Worm (Caenorhabditis elegans): ENCODE results near the gene K08F8.15.

K08F8.15 gene

ce11 chrII:8747246-8747938, 19.2 kb upstream of the K08F8.15 start (continued):
- TF ChIP-seq egl-27 (tag; optimal IDR thresholded peaks at IDR 0.05) (no peak), C34F6.9 (tag; optimal IDR thresholded peaks at IDR 0.05) (peak; percentile 25), alr-1 (tag; optimal IDR thresholded peaks at IDR 0.05) (no peak), elt-1 (tag; optimal IDR thresholded peaks at IDR 0.05) (no peak), aly-2 (tag; optimal IDR thresholded peaks at IDR 0.05) (no peak)

ce11 chrII:8747939-8748352, 18.7 kb upstream of the K08F8.15 start:
- TF ChIP-seq lin-11 (tag; optimal IDR thresholded peaks at IDR 0.05) (no peak), sem-4 (tag; optimal IDR thresholded peaks at IDR 0.05) (no peak), unc-62 (GFP tag; optimal IDR thresholded peaks at IDR 0.05) (no peak), skn-1 (tag; optimal IDR thresholded peaks at IDR 0.05) (no peak), C34F6.9 (tag; optimal IDR thresholded peaks at IDR 0.05) (no peak), elt-3 (tag; optimal IDR thresholded peaks at IDR 0.05) (no peak)

- TF ChIP-seq unc-55 (GFP tag; optimal IDR thresholded peaks at IDR 0.05) = no peak
- TF ChIP-seq snpc-4 (tag; optimal IDR thresholded peaks at IDR 0.05) = no peak
- no peak for TF ChIP-seq fos-1 (tag; optimal IDR thresholded peaks at IDR 0.05)
- no peak for TF ChIP-seq sem-4 (tag; optimal IDR thresholded peaks at IDR 0.05)
- TF ChIP-seq egl-27 (tag; optimal IDR thresholded peaks at IDR 0.05) = no peak
- no peak for TF ChIP-seq ztf-4 (tag; optimal IDR thresholded peaks at IDR 0.05)
- no peak for TF ChIP-seq lin-39 (tag; optimal IDR thresholded peaks at IDR 0.05)
- no peak for TF ChIP-seq elt-3 (tag; optimal IDR thresholded peaks at IDR 0.05)
- no peak for TF ChIP-seq ztf-11 (tag; optimal IDR thresholded peaks at IDR 0.05)
- TF ChIP-seq peb-1 (tag; optimal IDR thresholded peaks at IDR 0.05) = no peak
- TF ChIP-seq ceh-82 (tag; optimal IDR thresholded peaks at IDR 0.05) = no peak
- no peak for TF ChIP-seq gmeb-1 (tag; optimal IDR thresholded peaks at IDR 0.05)
- no peak for TF ChIP-seq mbf-1 (tag; optimal IDR thresholded peaks at IDR 0.05)
- no peak for TF ChIP-seq ama-1 (optimal IDR thresholded peaks at IDR 0.05)
- no peak for TF ChIP-seq C34F6.9 (tag; optimal IDR thresholded peaks at IDR 0.05)
- TF ChIP-seq alr-1 (tag; optimal IDR thresholded peaks at IDR 0.05) = no peak
- TF ChIP-seq nhr-12 (tag; optimal IDR thresholded peaks at IDR 0.05) = no peak
- TF ChIP-seq mab-5 (tag; optimal IDR thresholded peaks at IDR 0.05) = no peak
- no peak for TF ChIP-seq F13H6.1 (tag; optimal IDR thresholded peaks at IDR 0.05)
These were observed 18.0 kb upstream of the K08F8.15 start for ce11 chrII:8748638-8749037.

- TF ChIP-seq R02D3.7 (tag; optimal IDR thresholded peaks at IDR 0.05) = no peak
- TF ChIP-seq blmp-1 (tag; optimal IDR thresholded peaks at IDR 0.05; ENCODE audit: insufficient read depth) = peak; percentile 98
These were observed 17.5 kb upstream of the K08F8.15 start for ce11 chrII:8749084-8749483.

ce11 chrII:8750056-8750455, 16.6 kb upstream of the K08F8.15 start:
- TF ChIP-seq mab-5 (tag; optimal IDR thresholded peaks at IDR 0.05) = no peak
- no peak for TF ChIP-seq lsy-2 (tag; optimal IDR thresholded peaks at IDR 0.05)
- no peak for TF ChIP-seq nhr-23 (tag; optimal IDR thresholded peaks at IDR 0.05)
- peak; percentile 13 for TF ChIP-seq nhr-129 (tag; optimal IDR thresholded peaks at IDR 0.05)
- no peak for TF ChIP-seq sma-3 (GFP tag; optimal IDR thresholded peaks at IDR 0.05)
- TF ChIP-seq blmp-1 (tag; optimal IDR thresholded peaks at IDR 0.05; ENCODE audit: insufficient read depth) = peak; percentile 98

- TF ChIP-seq dmd-4 (tag; optimal IDR thresholded peaks at IDR 0.05) (no peak), nhr-21 (tag; optimal IDR thresholded peaks at IDR 0.05) (peak; percentile 84), nhr-23 (tag; optimal IDR thresholded peaks at IDR 0.05) (no peak), nhr-77 (tag; optimal IDR thresholded peaks at IDR 0.05) (no peak), ztf-1 (GFP tag; conservative IDR thresholded peaks at IDR 0.05) (no peak), ztf-11 (tag; optimal IDR thresholded peaks at IDR 0.05) (no peak), mdl-1 (tag; optimal IDR thresholded peaks at IDR 0.05) (peak in 1 of 2 experiments; percentile 10), aly-2 (tag; optimal IDR thresholded peaks at IDR 0.05) (no peak), elt-1 (tag; optimal IDR thresholded peaks at IDR 0.05) (no peak), snpc-4 (tag; optimal IDR thresholded peaks at IDR 0.05) (no peak), elt-3 (tag; optimal IDR thresholded peaks at IDR 0.05) (no peak), unc-62 (GFP tag; optimal IDR thresholded peaks at IDR 0.05) (no peak), alr-1 (tag; optimal IDR thresholded peaks at IDR 0.05) (no peak), lin-13 (GFP tag; optimal IDR thresholded peaks at IDR 0.05) (no peak), crh-2 (tag; optimal IDR thresholded peaks at IDR 0.05) (no peak), nhr-25 (tag; optimal IDR thresholded peaks at IDR 0.05) (peak; percentile 27), mab-5 (tag; optimal IDR thresholded peaks at IDR 0.05) (no peak), nhr-129 (tag; optimal IDR thresholded peaks at IDR 0.05) (no peak), ama-1 (optimal IDR thresholded peaks at IDR 0.05) (no peak), egl-27 (tag; optimal IDR thresholded peaks at IDR 0.05) (peak; percentile 74), peb-1 (tag; optimal IDR thresholded peaks at IDR 0.05) (peak; percentile 5), ceh-82 (tag; optimal IDR thresholded peaks at IDR 0.05) (no peak), lin-39 (tag; optimal IDR thresholded peaks at IDR 0.05) (no peak), lsy-2 (tag; optimal IDR thresholded peaks at IDR 0.05) (peak in 1 of 2 experiments; percentile 27), C34F6.9 (tag; optimal IDR thresholded peaks at IDR 0.05) (no peak), nhr-6 (tag; optimal IDR thresholded peaks at IDR 0.05) (no peak), ZK546.5 (tag; optimal IDR thresholded peaks at IDR 0.05) (no peak), ztf-4 (tag; optimal IDR thresholded peaks at IDR 0.05) (no peak), zag-1 (tag; optimal IDR thresholded peaks at IDR 0.05) (no peak), nhr-12 (tag; optimal IDR thresholded peaks at IDR 0.05) (no peak)
These were observed 15.6 kb upstream of the K08F8.15 start for ce11 chrII:8751042-8751441.

Measured in whole organism, L2 larva.